Worm (Caenorhabditis elegans): ENCODE data around the gene clec-202.

Gene clec-202

DNA sequence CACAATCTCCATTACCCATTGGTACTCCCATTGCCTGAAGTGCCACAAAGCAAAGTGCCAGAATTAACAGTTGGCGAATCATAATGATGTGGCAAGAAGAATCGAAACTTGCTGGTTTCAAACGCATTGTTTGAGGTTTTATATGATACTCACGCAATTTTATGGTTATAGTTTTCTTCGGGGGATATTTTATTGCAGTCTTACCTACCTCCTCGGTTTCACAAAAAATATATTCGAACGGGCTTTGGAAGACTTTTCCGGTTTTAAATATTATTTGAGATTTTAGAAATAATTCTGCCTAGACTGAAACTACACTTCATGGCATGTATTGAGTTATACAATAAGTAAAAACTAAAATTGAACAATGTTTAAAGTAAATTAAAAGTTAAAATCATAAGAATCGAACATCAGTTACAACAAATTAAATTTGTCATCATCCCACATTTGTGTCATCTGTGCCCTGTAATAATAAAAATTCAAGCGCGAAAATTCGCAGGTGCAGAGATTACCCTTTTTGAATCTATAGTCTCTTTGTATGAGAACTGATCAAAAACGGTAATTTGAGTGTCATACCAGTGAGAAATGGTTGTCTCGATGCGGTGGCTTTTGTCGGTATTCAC, 14.5 kb upstream of the clec-202 start, which contains the start of the genes clec-197 and clec-198:
TSS of gene clec-197 (minus strand) at position 101 of the 620 bp plus-strand sequence.
TSS of gene clec-198 (plus strand) at position 570 of the 620 bp plus-strand sequence.
- TF ChIP-seq unc-42 (tag; optimal IDR thresholded peaks at IDR 0.05) (no peak), pat-9 (tag; optimal IDR thresholded peaks at IDR 0.05) (no peak), hlh-30 (tag; optimal IDR thresholded peaks at IDR 0.05; ENCODE audit: insufficient read depth) (no peak), fax-1 (tag; optimal IDR thresholded peaks at IDR 0.05) (no peak), ets-4 (tag; optimal IDR thresholded peaks at IDR 0.05) (no peak), fkh-6 (tag; optimal IDR thresholded peaks at IDR 0.05) (no peak), eyg-1 (tag; optimal IDR thresholded peaks at IDR 0.05) (no peak), pha-2 (tag; optimal IDR thresholded peaks at IDR 0.05) (no peak), ttx-3 (tag; optimal IDR thresholded peaks at IDR 0.05) (no peak), ceh-6 (GFP tag; optimal IDR thresholded peaks at IDR 0.05) (no peak), lin-11 (tag; optimal IDR thresholded peaks at IDR 0.05) (no peak), ceh-31 (tag; optimal IDR thresholded peaks at IDR 0.05) (no peak), rnt-1 (tag; optimal IDR thresholded peaks at IDR 0.05) (no peak), sox-2 (GFP tag; IDR thresholded peaks at IDR 0.05) (no peak), pax-1 (tag; optimal IDR thresholded peaks at IDR 0.05) (no peak), nhr-232 (tag; optimal IDR thresholded peaks at IDR 0.05) (no peak), elt-4 (tag; optimal IDR thresholded peaks at IDR 0.05) (no peak), unc-86 (tag; optimal IDR thresholded peaks at IDR 0.05) (no peak), nhr-11 (tag; optimal IDR thresholded peaks at IDR 0.05) (no peak), pha-4 (tag; optimal IDR thresholded peaks at IDR 0.05) (no peak)

ce11 chrIV:17351586-17351985, 9.7 kb upstream of the clec-202 start, which contains the start of gene clec-199:
TSS of gene clec-199 (plus strand) at chrIV:17351886.
- TF ChIP-seq C38D4.7 (GFP tag; optimal IDR thresholded peaks at IDR 0.05) (no peak), unc-42 (tag; optimal IDR thresholded peaks at IDR 0.05) (no peak), ceh-2 (tag; optimal IDR thresholded peaks at IDR 0.05) (no peak), F13H6.1 (tag; optimal IDR thresholded peaks at IDR 0.05) (no peak), ceh-31 (tag; optimal IDR thresholded peaks at IDR 0.05) (no peak), ceh-14 (tag; optimal IDR thresholded peaks at IDR 0.05) (no peak), gmeb-2 (tag; optimal IDR thresholded peaks at IDR 0.05) (no peak), mec-3 (tag; optimal IDR thresholded peaks at IDR 0.05; ENCODE audit: borderline replicate concordance) (no peak), lim-6 (tag; optimal IDR thresholded peaks at IDR 0.05) (no peak), elt-4 (tag; optimal IDR thresholded peaks at IDR 0.05) (no peak), sox-2 (GFP tag; IDR thresholded peaks at IDR 0.05) (no peak), pat-9 (tag; optimal IDR thresholded peaks at IDR 0.05) (no peak), elt-2 (tag; optimal IDR thresholded peaks at IDR 0.05) (no peak), pha-2 (tag; optimal IDR thresholded peaks at IDR 0.05) (no peak)

ce11 chrIV:17367294-17367693, 6.1 kb downstream of the clec-202 start, which contains the start of gene zipt-17:
TSS of gene zipt-17 (minus strand) at chrIV:17367394.
- TF ChIP-seq tbx-2 (tag; optimal IDR thresholded peaks at IDR 0.05) (no peak), gmeb-2 (tag; optimal IDR thresholded peaks at IDR 0.05) (no peak), nhr-11 (tag; optimal IDR thresholded peaks at IDR 0.05) (no peak), unc-55 (GFP tag; optimal IDR thresholded peaks at IDR 0.05) (no peak), pax-1 (tag; optimal IDR thresholded peaks at IDR 0.05) (no peak), madf-2 (tag; optimal IDR thresholded peaks at IDR 0.05) (no peak), unc-86 (tag; optimal IDR thresholded peaks at IDR 0.05) (no peak), Y22D7AL.16 (tag; optimal IDR thresholded peaks at IDR 0.05) (no peak)

- TF ChIP-seq ets-4 (tag; optimal IDR thresholded peaks at IDR 0.05) (no peak), pqm-1 (tag; optimal IDR thresholded peaks at IDR 0.05) (no peak), fkh-6 (tag; optimal IDR thresholded peaks at IDR 0.05) (no peak), ceh-6 (GFP tag; optimal IDR thresholded peaks at IDR 0.05) (no peak), eyg-1 (tag; optimal IDR thresholded peaks at IDR 0.05) (no peak), ama-1 (optimal IDR thresholded peaks at IDR 0.05) (no peak), tbx-2 (tag; optimal IDR thresholded peaks at IDR 0.05) (no peak), ceh-22 (tag; optimal IDR thresholded peaks at IDR 0.05) (no peak), ceh-48 (tag; optimal IDR thresholded peaks at IDR 0.05) (no peak), nhr-232 (tag; optimal IDR thresholded peaks at IDR 0.05) (no peak), nhr-11 (tag; optimal IDR thresholded peaks at IDR 0.05) (no peak), sdc-2 (tag; optimal IDR thresholded peaks at IDR 0.05) (no peak), ceh-18 (tag; optimal IDR thresholded peaks at IDR 0.05) (no peak), F13H6.1 (tag; optimal IDR thresholded peaks at IDR 0.05) (no peak), hlh-15 (tag; optimal IDR thresholded peaks at IDR 0.05) (no peak), hlh-6 (tag; optimal IDR thresholded peaks at IDR 0.05) (no peak), ceh-2 (tag; optimal IDR thresholded peaks at IDR 0.05) (no peak), nfya-1 (tag; optimal IDR thresholded peaks at IDR 0.05) (no peak), ceh-24 (tag; optimal IDR thresholded peaks at IDR 0.05) (no peak)
Observed at ce11 chrIV:17368292-17368691, 7.0 kb downstream of the clec-202 start, which contains the start of gene trh-1. TSS of gene trh-1 (plus strand) at chrIV:17368592.
